Fruit fly (Drosophila melanogaster) whole organism, pupa: ENCODE measurements around the gene CG13126.

Experiments
- CG10348 ChIP-seq: fragments of 200-800 bp; sonication (Bioruptor generic); IDR thresholded peaks from 2 replicates; pipeline ENCODE4 v1.3.6; 2022; ENCODE audit warnings: missing biosample characterization, missing genetic modification characterization
- CG12605 ChIP-seq: fragments of 200-800 bp; sonication (Bioruptor generic); IDR thresholded peaks from 2 replicates; pipeline ENCODE4 v1.3.6; 2022; ENCODE audit warnings: missing biosample characterization, missing genetic modification characterization
- CG13204 ChIP-seq: fragments of 200-800 bp; sonication (Bioruptor generic); optimal IDR thresholded peaks from 2 replicates; lab custom pipeline; 2018; ENCODE audit warnings: missing biosample characterization, mild to moderate bottlenecking, missing genetic modification characterization, moderate library complexity
- CG14655 ChIP-seq: fragments of 200-800 bp; sonication (Bioruptor generic); optimal IDR thresholded peaks from 3 replicates; lab custom pipeline; 2017; ENCODE audit warnings: mild to moderate bottlenecking, missing biosample characterization, missing genetic modification reagents, missing genetic modification characterization
- CG15710 ChIP-seq: fragments of 200-800 bp; sonication (Bioruptor generic); optimal IDR thresholded peaks from 2 replicates; lab custom pipeline; 2018; ENCODE audit warnings: missing biosample characterization, mild to moderate bottlenecking, missing genetic modification characterization, moderate library complexity
- CG17806 ChIP-seq: fragments of 200-800 bp; sonication (Bioruptor generic); optimal IDR thresholded peaks from 2 replicates; lab custom pipeline; 2018; ENCODE audit warnings: missing biosample characterization, mild to moderate bottlenecking, missing genetic modification characterization, moderate library complexity
- CG32121 ChIP-seq: fragments of 200-800 bp; sonication (Bioruptor generic); IDR thresholded peaks from 2 replicates; pipeline ENCODE4 v1.3.6; 2022; ENCODE audit warnings: missing biosample characterization, missing genetic modification characterization
- CG34367 ChIP-seq: fragments of 200-800 bp; sonication (Bioruptor generic); optimal IDR thresholded peaks from 2 replicates; lab custom pipeline; 2018; ENCODE audit warnings: missing biosample characterization, mild to moderate bottlenecking, missing genetic modification characterization
- CG4496 ChIP-seq: fragments of 200-800 bp; sonication (Bioruptor generic); IDR thresholded peaks from 3 replicates; pipeline ENCODE4 v1.3.6; 2022; ENCODE audit warnings: missing biosample characterization, missing genetic modification characterization
- CG8159 ChIP-seq: fragments of 200-800 bp; sonication (Bioruptor generic); optimal IDR thresholded peaks from 3 replicates; lab custom pipeline; 2018; ENCODE audit warnings: missing biosample characterization, mild to moderate bottlenecking, missing genetic modification characterization, moderate library complexity
- CG8301 ChIP-seq: fragments of 200-800 bp; sonication (Bioruptor generic); optimal IDR thresholded peaks from 2 replicates; lab custom pipeline; 2018; ENCODE audit warnings: missing biosample characterization, mild to moderate bottlenecking, missing genetic modification characterization
- CG9948 ChIP-seq: fragments of 200-800 bp; sonication (Bioruptor generic); optimal IDR thresholded peaks from 2 replicates; lab custom pipeline; 2018; ENCODE audit warnings: missing biosample characterization, mild to moderate bottlenecking, missing genetic modification characterization, moderate library complexity
- D1 ChIP-seq: fragments of 200-800 bp; sonication (Bioruptor generic); optimal IDR thresholded peaks from 2 replicates; lab custom pipeline; 2018; ENCODE audit warnings: missing biosample characterization, mild to moderate bottlenecking, missing genetic modification characterization, moderate library complexity
- EcR ChIP-seq: fragments of 200-800 bp; sonication (Bioruptor generic); optimal IDR thresholded peaks from 3 replicates; lab custom pipeline; 2019; ENCODE audit warnings: missing biosample characterization, missing genetic modification characterization, mild to moderate bottlenecking, moderate library complexity, missing genetic modification reagents
- Ets98B ChIP-seq: fragments of 200-800 bp; sonication (Bioruptor generic); IDR thresholded peaks from 2 replicates; pipeline ENCODE4 v1.3.6; 2022; ENCODE audit warnings: missing biosample characterization, missing genetic modification characterization
- Pif1A ChIP-seq: fragments of 200-800 bp; sonication (Bioruptor generic); optimal IDR thresholded peaks from 3 replicates; lab custom pipeline; 2016; ENCODE audit warnings: missing biosample characterization, missing genetic modification characterization
- Pif1B ChIP-seq: fragments of 200-800 bp; sonication (Bioruptor generic); optimal IDR thresholded peaks from 3 replicates; lab custom pipeline; 2016; ENCODE audit warnings: missing biosample characterization, missing genetic modification characterization
- Snoo ChIP-seq: fragments of 200-800 bp; sonication (Bioruptor generic); optimal IDR thresholded peaks from 3 replicates; lab custom pipeline; 2017; ENCODE audit warnings: missing biosample characterization, mild to moderate bottlenecking, missing genetic modification characterization, inconsistent platforms
- fd96Ca ChIP-seq: fragments of 200-800 bp; sonication (Bioruptor generic); IDR thresholded peaks from 3 replicates; pipeline ENCODE4 v1.3.6; 2022; ENCODE audit warnings: missing biosample characterization, missing genetic modification characterization
- gl ChIP-seq: fragments of 200-800 bp; sonication (Bioruptor generic); optimal IDR thresholded peaks from 2 replicates; lab custom pipeline; 2018; ENCODE audit warnings: missing biosample characterization, mild to moderate bottlenecking, missing genetic modification characterization
- rn ChIP-seq: fragments of 200-800 bp; sonication (Bioruptor generic); IDR thresholded peaks from 2 replicates; pipeline ENCODE4 v1.3.6; 2022; ENCODE audit warnings: missing biosample characterization, missing genetic modification characterization

The CG13126 gene

DNA sequence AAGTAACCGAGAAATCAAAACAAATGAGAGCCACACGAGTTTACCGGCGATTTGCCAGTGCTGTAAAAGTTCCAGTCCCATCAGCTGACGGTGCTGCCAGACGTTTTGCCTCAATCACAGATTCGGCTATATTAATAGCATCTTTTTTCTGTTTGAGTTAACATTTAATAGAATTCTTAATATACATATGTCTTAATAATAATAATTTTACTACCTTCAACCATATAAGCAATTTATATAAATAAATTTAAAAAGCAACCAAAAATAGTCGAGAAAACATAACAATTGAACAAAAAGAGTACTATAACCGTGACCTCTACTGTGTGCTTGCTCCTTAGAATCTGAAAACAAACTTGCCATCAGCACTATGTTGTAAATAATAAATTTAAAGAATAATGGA lies at the start of gene CG13126, which contains the start of gene CG4709:
Gene CG13126 (minus strand): TSS at position 63 of the 400 bp plus-strand sequence.
Gene CG4709 (plus strand): TSS at position 207 of the 400 bp plus-strand sequence.
- TF ChIP-seq CG34367 (tag; lab: Kevin White, UChicago) (peak; percentile 74), Pif1A (peak; percentile 81), Pif1B (peak; percentile 89), fd96Ca (peak; percentile 71), EcR (GFP tag; lab: Kevin White, UChicago) (peak; percentile 19), CG9948 (tag; lab: Kevin White, UChicago) (peak; percentile 93), CG32121 (peak; percentile 89), rn (GFP tag; lab: Robert Waterston, UW) (peak; percentile 59; the same call in 1 of the 2 replicates), CG4496 (GFP tag; lab: Robert Waterston, UW) (peak; percentile 87), CG8159 (tag; lab: Kevin White, UChicago) (peak; percentile 97), D1 (no peak), gl (peak; percentile 80), Snoo (tag; lab: Kevin White, UChicago) (peak; percentile 86), CG8301 (tag; lab: Kevin White, UChicago) (peak; percentile 92), CG14655 (GFP tag; lab: Kevin White, UChicago) (peak; percentile 94), CG10348 (GFP tag; lab: Robert Waterston, UW) (no peak), CG17806 (peak; percentile 96), CG13204 (GFP tag; lab: Kevin White, UChicago) (peak; percentile 56), CG12605 (peak; percentile 95), Ets98B (GFP tag; lab: Robert Waterston, UW) (peak; percentile 90), CG15710 (tag; lab: Kevin White, UChicago) (peak; percentile 89)

DNA sequence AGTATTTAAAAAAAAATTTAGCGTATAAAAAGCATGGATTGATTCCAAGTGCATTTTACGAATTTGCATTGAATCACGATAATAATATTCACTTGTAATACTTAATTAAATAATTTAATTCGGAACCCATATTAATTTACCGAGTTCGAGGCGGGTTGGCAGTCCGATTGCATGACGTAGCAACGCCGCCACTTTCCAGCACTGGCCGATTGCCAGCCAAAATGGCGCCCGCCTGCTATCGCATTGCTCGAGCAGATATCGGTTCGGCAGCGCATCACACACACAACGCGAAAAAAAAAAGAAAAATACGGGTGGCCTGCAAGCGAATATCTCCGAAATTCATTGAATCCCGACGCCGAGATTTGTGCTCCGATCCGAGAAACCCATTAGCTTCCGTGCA lies 49.6 kb upstream of the CG13126 start, which contains the start of gene Ndf:
Gene Ndf (plus strand): TSS at position 240 of the 400 bp plus-strand sequence.
- no peak for TF ChIP-seq CG10348 (GFP tag; lab: Robert Waterston, UW)
- TF ChIP-seq D1: peak; percentile 37
- TF ChIP-seq CG32121: no peak
- TF ChIP-seq Ets98B (GFP tag; lab: Robert Waterston, UW): no peak; the same call in 1 of the 2 replicates
- peak; percentile 32 for TF ChIP-seq CG17806
- TF ChIP-seq CG9948 (tag; lab: Kevin White, UChicago): no peak
- TF ChIP-seq fd96Ca: peak; percentile 61; the same call in 1 of the 3 replicates
- TF ChIP-seq CG8159 (tag; lab: Kevin White, UChicago): peak; percentile 30
- no peak for TF ChIP-seq gl
- peak; percentile 11 for TF ChIP-seq CG34367 (tag; lab: Kevin White, UChicago)
- TF ChIP-seq CG13204 (GFP tag; lab: Kevin White, UChicago): no peak
- peak; percentile 45 for TF ChIP-seq Snoo (tag; lab: Kevin White, UChicago)
- peak; percentile 88 for TF ChIP-seq CG4496 (GFP tag; lab: Robert Waterston, UW)
- peak; percentile 2 for TF ChIP-seq Pif1B
- TF ChIP-seq Pif1A: peak; percentile 42
- no peak for TF ChIP-seq CG8301 (tag; lab: Kevin White, UChicago)
- peak; percentile 38 for TF ChIP-seq CG15710 (tag; lab: Kevin White, UChicago)
- TF ChIP-seq CG14655 (GFP tag; lab: Kevin White, UChicago): peak; percentile 42
- TF ChIP-seq CG12605: peak; percentile 33
- TF ChIP-seq rn (GFP tag; lab: Robert Waterston, UW): no peak
- no peak for TF ChIP-seq EcR (GFP tag; lab: Kevin White, UChicago)

DNA sequence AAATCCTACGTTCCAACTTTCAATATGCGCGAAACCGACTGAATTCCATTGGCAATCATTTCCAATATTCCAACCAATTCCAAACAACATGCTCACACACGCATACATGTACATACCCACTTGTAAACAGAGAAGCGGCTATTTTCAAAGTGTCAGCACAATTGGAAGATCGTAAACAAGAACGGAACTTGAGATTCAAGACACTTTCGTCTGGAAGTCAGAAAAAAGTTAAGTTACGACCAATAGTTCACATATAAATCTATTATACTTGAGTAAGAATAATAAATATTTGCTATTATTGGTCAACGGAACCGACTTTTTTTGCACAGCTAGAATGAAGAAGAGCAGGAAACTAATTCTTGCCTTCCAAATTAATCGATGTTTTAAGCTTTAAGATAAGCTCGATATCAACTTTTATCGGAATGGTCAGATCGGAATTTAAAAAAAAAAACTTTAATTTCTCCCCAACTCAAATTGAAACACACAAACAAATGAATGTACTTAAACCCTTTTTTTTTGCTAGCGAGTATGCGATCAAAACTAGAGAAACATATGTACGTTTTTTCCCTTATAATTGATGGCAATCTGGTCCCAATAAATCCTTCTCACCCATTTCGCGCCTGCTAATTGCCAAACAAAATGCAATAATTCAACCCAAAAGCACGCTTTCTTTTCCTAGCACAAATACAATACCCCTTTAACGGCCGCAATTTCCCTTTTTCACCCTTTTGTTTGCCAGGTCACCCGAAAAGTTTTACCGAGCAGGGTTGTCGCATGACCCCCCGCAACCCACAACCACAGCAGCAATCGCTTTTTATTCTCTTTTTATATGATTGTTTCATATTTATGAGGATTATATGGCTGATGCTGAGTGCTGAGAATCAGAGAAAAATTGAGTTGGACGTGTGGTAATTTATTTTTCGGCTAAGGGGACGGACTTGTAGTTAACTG lies 48.7 kb upstream of the CG13126 start, which contains the start of the genes CG31875 and SoYb:
Gene CG31875 (minus strand): TSS at position 329 of the 951 bp plus-strand sequence.
Gene SoYb (minus strand): TSS at position 329 of the 951 bp plus-strand sequence.
- TF ChIP-seq D1 (no peak), CG17806 (no peak)
- TF ChIP-seq, all 21 proteins: peak for 0

DNA sequence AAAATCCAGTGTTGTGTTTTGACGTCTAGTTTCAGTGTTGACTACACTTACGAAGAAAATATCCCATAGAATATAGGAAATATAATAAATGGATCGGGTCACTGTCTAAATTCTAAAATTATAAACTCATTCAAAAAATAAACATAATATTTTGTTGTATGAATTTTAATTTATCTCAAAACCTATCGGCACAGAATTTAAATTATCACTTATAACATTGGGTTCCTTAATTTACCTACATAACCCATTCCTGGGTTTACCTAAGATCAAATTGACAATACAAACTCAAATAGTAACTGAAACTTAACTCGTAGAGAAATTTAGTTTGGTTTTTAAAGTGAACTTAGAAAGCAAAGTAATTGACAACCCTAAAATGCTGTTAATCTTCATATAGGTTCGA lies 42.6 kb upstream of the CG13126 start:
- TF ChIP-seq rn (GFP tag; lab: Robert Waterston, UW) (no peak), CG8301 (tag; lab: Kevin White, UChicago) (no peak), CG34367 (tag; lab: Kevin White, UChicago) (no peak), Pif1A (no peak), CG17806 (no peak), CG32121 (no peak), gl (no peak)

DNA sequence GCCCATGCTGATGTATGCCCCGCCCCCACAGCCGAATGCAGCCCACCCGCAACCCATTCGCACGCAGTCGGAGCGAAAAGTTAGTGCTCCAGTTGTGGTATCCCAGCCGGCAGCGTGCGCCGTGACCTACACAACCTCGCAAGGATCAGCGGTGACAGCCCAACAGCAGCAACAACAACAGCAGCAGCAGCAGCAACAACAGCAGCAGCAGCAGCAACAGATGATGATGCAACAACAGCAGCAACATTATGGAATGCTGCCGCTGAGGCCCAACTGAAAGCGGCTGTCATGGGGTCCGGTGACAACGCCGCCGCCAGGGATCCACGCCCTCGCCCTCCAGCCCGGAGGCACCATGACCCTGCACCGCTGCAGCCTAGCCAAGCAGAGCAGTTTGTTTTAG lies 40.4 kb upstream of the CG13126 start:
- TF ChIP-seq CG8301 (tag; lab: Kevin White, UChicago): no peak
- no peak for TF ChIP-seq fd96Ca
- TF ChIP-seq D1: no peak
- no peak for TF ChIP-seq CG4496 (GFP tag; lab: Robert Waterston, UW)
- no peak for TF ChIP-seq CG32121
- no peak for TF ChIP-seq CG13204 (GFP tag; lab: Kevin White, UChicago)
- TF ChIP-seq Pif1A: no peak
- TF ChIP-seq CG14655 (GFP tag; lab: Kevin White, UChicago): no peak
- TF ChIP-seq, all 21 proteins: peak for 0
